Worm (Caenorhabditis elegans): ENCODE measurements around the gene ZK1320.2.

ce11 chrII:9655530-9656139 is 3.2 kb downstream of the ZK1320.2 start, which contains the start of gene ZK1307.1:
- TF ChIP-seq pha-4 (tag; optimal IDR thresholded peaks at IDR 0.05) (no peak), pqm-1 (tag; optimal IDR thresholded peaks at IDR 0.05) (no peak), fkh-6 (tag; optimal IDR thresholded peaks at IDR 0.05) (no peak), C38D4.7 (GFP tag; optimal IDR thresholded peaks at IDR 0.05) (no peak), ceh-19 (GFP tag; optimal IDR thresholded peaks at IDR 0.05) (no peak), fkh-10 (GFP tag; optimal IDR thresholded peaks at IDR 0.05) (no peak), unc-3 (GFP tag; conservative IDR thresholded peaks at IDR 0.05) (no peak), unc-3 (tag; optimal IDR thresholded peaks at IDR 0.05) (no peak), pros-1 (tag; optimal IDR thresholded peaks at IDR 0.05) (no peak), ttx-3 (tag; optimal IDR thresholded peaks at IDR 0.05) (no peak), hlh-30 (tag; optimal IDR thresholded peaks at IDR 0.05; ENCODE audit: insufficient read depth) (no peak), hlh-6 (tag; optimal IDR thresholded peaks at IDR 0.05) (no peak), ref-2 (tag; optimal IDR thresholded peaks at IDR 0.05) (no peak), unc-86 (tag; optimal IDR thresholded peaks at IDR 0.05) (no peak)
